Worm (Caenorhabditis elegans): Measurements from ENCODE around the gene F09E10.6.

Gene F09E10.6

DNA sequence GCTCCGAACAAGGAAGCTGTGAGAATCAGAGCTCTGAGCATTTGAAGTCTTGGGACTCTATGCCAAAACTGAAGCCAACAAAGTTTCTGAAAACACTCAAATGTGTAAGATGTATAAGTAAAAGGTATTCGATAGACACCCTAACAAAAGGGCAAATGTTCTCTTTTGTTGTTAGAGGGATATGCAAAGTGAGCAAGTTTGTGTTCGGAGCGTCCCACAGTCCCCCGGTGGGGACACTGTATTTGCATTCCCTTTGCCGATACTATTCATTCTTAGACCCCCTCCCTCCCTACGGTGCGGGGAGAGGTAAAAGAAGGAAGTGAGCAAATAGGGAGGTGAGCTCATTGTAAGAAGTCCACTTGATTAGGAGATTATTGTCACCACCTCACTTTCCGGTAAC, at the start of gene F09E10.6:
Gene F09E10.6, minus strand, starts transcription at position 101 of the 400 bp plus-strand sequence.
- TF ChIP-seq ceh-43 (GFP tag; optimal IDR thresholded peaks at IDR 0.05): no peak
- TF ChIP-seq nhr-12 (tag; optimal IDR thresholded peaks at IDR 0.05): no peak
- no peak for TF ChIP-seq mls-2 (tag; optimal IDR thresholded peaks at IDR 0.05)
- no peak for TF ChIP-seq snpc-4 (tag; optimal IDR thresholded peaks at IDR 0.05)
- TF ChIP-seq pha-4 (tag; optimal IDR thresholded peaks at IDR 0.05): no peak
- no peak for TF ChIP-seq ztf-11 (tag; optimal IDR thresholded peaks at IDR 0.05)
- TF ChIP-seq nhr-28 (tag; optimal IDR thresholded peaks at IDR 0.05): no peak
- TF ChIP-seq M03D4.4 (tag; optimal IDR thresholded peaks at IDR 0.05): no peak
- TF ChIP-seq unc-62 (GFP tag; optimal IDR thresholded peaks at IDR 0.05): no peak
- TF ChIP-seq nhr-237 (tag; optimal IDR thresholded peaks at IDR 0.05): no peak
- TF ChIP-seq sem-2 (GFP tag; optimal IDR thresholded peaks at IDR 0.05): no peak
- no peak for TF ChIP-seq cnd-1 (tag; optimal IDR thresholded peaks at IDR 0.05)
- TF ChIP-seq bed-3 (GFP tag; optimal IDR thresholded peaks at IDR 0.05): no peak
- TF ChIP-seq ham-2 (GFP tag; optimal IDR thresholded peaks at IDR 0.05): no peak
- no peak for TF ChIP-seq lin-32 (GFP tag; optimal IDR thresholded peaks at IDR 0.05)
- no peak for TF ChIP-seq nhr-2 (tag; optimal IDR thresholded peaks at IDR 0.05)

DNA sequence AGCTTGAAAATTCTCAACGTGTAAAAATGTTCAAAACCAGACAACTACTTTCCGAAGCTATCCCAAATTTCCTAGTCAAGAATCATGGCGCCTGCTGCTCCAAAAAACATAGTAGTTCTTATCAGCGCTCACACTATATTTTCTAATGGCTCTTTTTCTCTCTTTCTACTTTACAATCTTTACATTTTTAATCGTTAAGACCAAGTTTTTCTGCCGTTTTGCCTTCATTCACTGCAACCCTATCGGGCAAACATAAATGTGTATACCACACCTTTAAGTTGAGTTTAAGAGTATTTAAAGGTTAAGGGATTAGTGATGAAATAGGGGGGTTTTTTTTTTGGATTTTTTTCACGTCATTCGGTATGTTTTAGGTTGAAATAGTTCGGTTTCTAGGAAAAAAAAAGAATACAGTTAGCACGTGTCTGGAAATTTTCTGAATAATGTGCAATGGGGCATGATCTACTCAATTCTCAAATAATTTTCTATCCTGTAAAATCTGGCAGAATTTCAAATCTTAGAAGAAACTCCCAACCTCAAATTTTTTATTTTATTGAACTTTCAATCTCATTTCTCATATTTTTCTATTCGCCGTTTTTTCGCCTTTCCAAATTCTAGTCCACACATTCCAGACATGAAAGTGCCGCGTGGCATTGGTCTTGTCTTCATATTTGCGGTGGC, 49.5 kb upstream of the F09E10.6 start, which contains the start of gene K06A9.1:
Gene K06A9.1, plus strand, starts transcription at position 628 of the 678 bp plus-strand sequence.
- no peak for TF ChIP-seq ceh-83 (GFP tag; optimal IDR thresholded peaks at IDR 0.05)
- TF ChIP-seq zip-8 (tag; optimal IDR thresholded peaks at IDR 0.05): no peak

DNA sequence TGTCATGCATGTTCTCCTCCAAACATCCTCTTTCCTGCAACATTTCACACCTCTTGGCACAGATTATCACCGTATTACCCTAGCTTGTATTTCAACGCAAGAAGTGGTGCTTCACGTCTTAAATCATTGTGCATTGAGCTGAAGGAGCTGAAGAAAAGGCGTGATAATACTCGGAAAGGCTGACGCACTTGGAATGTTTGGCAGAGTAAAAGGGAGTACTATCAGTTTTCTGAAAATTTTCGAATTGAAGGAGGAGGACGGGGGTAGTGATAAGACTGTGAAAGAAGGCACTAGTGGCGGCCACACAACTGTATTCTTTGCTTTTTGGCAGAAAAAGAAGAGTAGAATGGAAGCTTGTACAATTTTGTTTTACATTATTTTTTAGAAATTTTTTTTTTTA, 46.0 kb upstream of the F09E10.6 start:
- TF ChIP-seq bed-3 (GFP tag; optimal IDR thresholded peaks at IDR 0.05): no peak
- no peak for TF ChIP-seq elt-3 (tag; optimal IDR thresholded peaks at IDR 0.05)
- TF ChIP-seq sem-2 (GFP tag; optimal IDR thresholded peaks at IDR 0.05): no peak
- TF ChIP-seq flh-1 (GFP tag; optimal IDR thresholded peaks at IDR 0.05): no peak
- TF ChIP-seq mls-2 (tag; optimal IDR thresholded peaks at IDR 0.05): no peak
- no peak for TF ChIP-seq ces-1 (GFP tag; optimal IDR thresholded peaks at IDR 0.05)
- no peak for TF ChIP-seq ceh-43 (GFP tag; optimal IDR thresholded peaks at IDR 0.05)
- no peak for TF ChIP-seq sptf-1 (tag; optimal IDR thresholded peaks at IDR 0.05)
- TF ChIP-seq mep-1 (tag; optimal IDR thresholded peaks at IDR 0.05): no peak
- no peak for TF ChIP-seq nhr-12 (tag; optimal IDR thresholded peaks at IDR 0.05)
- TF ChIP-seq ceh-39 (tag; optimal IDR thresholded peaks at IDR 0.05): no peak
- TF ChIP-seq nhr-76 (tag; optimal IDR thresholded peaks at IDR 0.05): no peak
- no peak for TF ChIP-seq nhr-28 (tag; optimal IDR thresholded peaks at IDR 0.05)

- TF ChIP-seq nhr-237 (tag; optimal IDR thresholded peaks at IDR 0.05) (no peak), M03D4.4 (tag; optimal IDR thresholded peaks at IDR 0.05) (no peak), cnd-1 (tag; optimal IDR thresholded peaks at IDR 0.05) (no peak), snpc-4 (tag; optimal IDR thresholded peaks at IDR 0.05) (no peak), ceh-83 (GFP tag; optimal IDR thresholded peaks at IDR 0.05) (no peak), ztf-11 (tag; optimal IDR thresholded peaks at IDR 0.05) (no peak), bed-3 (GFP tag; optimal IDR thresholded peaks at IDR 0.05) (no peak), nhr-12 (tag; optimal IDR thresholded peaks at IDR 0.05) (no peak), unc-39 (tag; optimal IDR thresholded peaks at IDR 0.05) (no peak), lsy-2 (tag; optimal IDR thresholded peaks at IDR 0.05) (no peak), lin-13 (tag; optimal IDR thresholded peaks at IDR 0.05) (no peak)
These were observed 43.6 kb upstream of the F09E10.6 start for ce11 chrX:1541072-1541471.

- TF ChIP-seq pha-4 (tag; optimal IDR thresholded peaks at IDR 0.05): no peak
- TF ChIP-seq nhr-237 (tag; optimal IDR thresholded peaks at IDR 0.05): no peak
- TF ChIP-seq bed-3 (GFP tag; optimal IDR thresholded peaks at IDR 0.05): no peak
- no peak for TF ChIP-seq lin-13 (tag; optimal IDR thresholded peaks at IDR 0.05)
- TF ChIP-seq ceh-83 (GFP tag; optimal IDR thresholded peaks at IDR 0.05): no peak
- no peak for TF ChIP-seq lsy-2 (tag; optimal IDR thresholded peaks at IDR 0.05)
- no peak for TF ChIP-seq ztf-11 (tag; optimal IDR thresholded peaks at IDR 0.05)
- TF ChIP-seq lin-32 (GFP tag; optimal IDR thresholded peaks at IDR 0.05): no peak
- no peak for TF ChIP-seq nhr-76 (tag; optimal IDR thresholded peaks at IDR 0.05)
- TF ChIP-seq tbx-8 (GFP tag; optimal IDR thresholded peaks at IDR 0.05): no peak
- TF ChIP-seq M03D4.4 (tag; optimal IDR thresholded peaks at IDR 0.05): no peak
- TF ChIP-seq zip-8 (tag; optimal IDR thresholded peaks at IDR 0.05): no peak
- no peak for TF ChIP-seq cnd-1 (tag; optimal IDR thresholded peaks at IDR 0.05)
These were observed 41.3 kb upstream of the F09E10.6 start for ce11 chrX:1538830-1539229.

DNA sequence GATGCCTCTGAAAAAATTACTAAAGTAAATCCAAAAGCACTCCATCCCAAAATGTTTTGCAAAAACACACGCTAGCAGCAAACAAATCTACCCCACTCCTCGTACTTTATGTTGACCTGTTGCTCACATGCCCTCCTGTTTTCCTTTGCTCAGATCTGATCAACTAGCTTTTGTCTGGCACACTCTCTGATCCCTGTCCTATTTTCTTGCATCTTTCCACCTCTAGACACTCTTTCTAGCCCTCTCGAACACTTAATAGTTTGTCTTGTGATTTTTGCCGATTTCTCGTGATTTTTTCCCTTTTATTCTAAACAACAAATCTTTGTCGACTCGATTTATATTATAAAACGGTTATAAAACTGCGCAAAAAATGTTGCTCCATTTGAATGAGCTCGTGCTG, 38.7 kb upstream of the F09E10.6 start, which contains the start of gene K06A9.2:
Gene K06A9.2, plus strand, starts transcription at position 229 of the 400 bp plus-strand sequence.
- TF ChIP-seq M03D4.4 (tag; optimal IDR thresholded peaks at IDR 0.05): no peak
- no peak for TF ChIP-seq elt-1 (tag; optimal IDR thresholded peaks at IDR 0.05; ENCODE audit: borderline replicate concordance, insufficient read depth)
- no peak for TF ChIP-seq unc-39 (tag; optimal IDR thresholded peaks at IDR 0.05)
- no peak for TF ChIP-seq ceh-83 (GFP tag; optimal IDR thresholded peaks at IDR 0.05)
- no peak for TF ChIP-seq lsy-2 (tag; optimal IDR thresholded peaks at IDR 0.05)
- no peak for TF ChIP-seq hlh-1 (tag; optimal IDR thresholded peaks at IDR 0.05)
- TF ChIP-seq snpc-4 (tag; optimal IDR thresholded peaks at IDR 0.05): no peak
- TF ChIP-seq sem-2 (GFP tag; optimal IDR thresholded peaks at IDR 0.05): no peak
- TF ChIP-seq elt-3 (tag; optimal IDR thresholded peaks at IDR 0.05): no peak
- no peak for TF ChIP-seq mab-5 (tag; optimal IDR thresholded peaks at IDR 0.05)
- no peak for TF ChIP-seq mep-1 (tag; optimal IDR thresholded peaks at IDR 0.05)
- TF ChIP-seq lin-32 (GFP tag; optimal IDR thresholded peaks at IDR 0.05): no peak
- TF ChIP-seq nhr-28 (tag; optimal IDR thresholded peaks at IDR 0.05): no peak
- no peak for TF ChIP-seq lin-13 (tag; optimal IDR thresholded peaks at IDR 0.05)
- no peak for TF ChIP-seq zip-8 (tag; optimal IDR thresholded peaks at IDR 0.05)
- no peak for TF ChIP-seq unc-120 (tag; optimal IDR thresholded peaks at IDR 0.05; ENCODE audit: poor library complexity, severe bottlenecking)
- TF ChIP-seq cnd-1 (tag; optimal IDR thresholded peaks at IDR 0.05): no peak
- no peak for TF ChIP-seq nhr-12 (tag; optimal IDR thresholded peaks at IDR 0.05)
- TF ChIP-seq sptf-1 (tag; optimal IDR thresholded peaks at IDR 0.05): no peak
